Fruit fly (Drosophila melanogaster) whole organism, embryonic: ENCODE results near the gene inaE.

Source experiments
- Ada2b ChIP-seq: fragments of 200-800 bp; sonication (Bioruptor generic); IDR thresholded peaks from 2 replicates; pipeline ENCODE4 v1.3.6; 2022; ENCODE audit warnings: missing biosample characterization, missing genetic modification characterization
- Antp ChIP-seq: fragments of 200-800 bp; sonication (Bioruptor generic); optimal IDR thresholded peaks from 3 replicates; lab custom pipeline; 2016; ENCODE audit warnings: missing biosample characterization, missing genetic modification characterization
- Atf3 ChIP-seq: fragments of 200-800 bp; sonication (Bioruptor generic); optimal IDR thresholded peaks from 3 replicates; lab custom pipeline; 2016; ENCODE audit warnings: missing biosample characterization, missing genetic modification characterization
- Bteb2 ChIP-seq: fragments of 200-800 bp; sonication (Bioruptor generic); optimal IDR thresholded peaks from 2 replicates; lab custom pipeline; 2016; ENCODE audit warnings: missing biosample characterization, missing genetic modification characterization
- CG10979 ChIP-seq: fragments of 200-800 bp; sonication (Bioruptor generic); optimal IDR thresholded peaks from 2 replicates; lab custom pipeline; 2018; ENCODE audit warnings: missing biosample characterization, mild to moderate bottlenecking, missing genetic modification characterization, moderate library complexity
- CG11093 ChIP-seq: fragments of 200-800 bp; sonication (Bioruptor generic); IDR thresholded peaks from 3 replicates; pipeline ENCODE4 v1.3.6; 2022; ENCODE audit warnings: missing biosample characterization, missing genetic modification characterization
- CG12071 ChIP-seq: fragments of 200-800 bp; sonication (Bioruptor generic); optimal IDR thresholded peaks from 3 replicates; lab custom pipeline; 2018; ENCODE audit warnings: missing biosample characterization, mild to moderate bottlenecking, missing genetic modification characterization
- CG12155 ChIP-seq: fragments of 200-800 bp; sonication (Bioruptor generic); optimal IDR thresholded peaks from 3 replicates; lab custom pipeline; 2016; ENCODE audit warnings: missing biosample characterization, missing genetic modification characterization
- CG12236 ChIP-seq: fragments of 200-800 bp; sonication (Bioruptor generic); optimal IDR thresholded peaks from 2 replicates; lab custom pipeline; 2016; ENCODE audit warnings: missing biosample characterization, missing genetic modification characterization
- CG15269 ChIP-seq: fragments of 200-800 bp; sonication (Bioruptor generic); optimal IDR thresholded peaks from 2 replicates; lab custom pipeline; 2018; ENCODE audit warnings: missing biosample characterization, mild to moderate bottlenecking, missing genetic modification characterization, moderate library complexity
- CG1603 ChIP-seq: fragments of 200-800 bp; sonication (Bioruptor generic); optimal IDR thresholded peaks from 2 replicates; lab custom pipeline; 2019; ENCODE audit warnings: missing biosample characterization, mild to moderate bottlenecking, missing genetic modification characterization, moderate library complexity
- CG17385 ChIP-seq: fragments of 200-800 bp; sonication (Bioruptor generic); optimal IDR thresholded peaks from 3 replicates; lab custom pipeline; 2018; ENCODE audit warnings: missing biosample characterization, mild to moderate bottlenecking, missing genetic modification characterization
- CG18262 ChIP-seq: fragments of 200-800 bp; optimal IDR thresholded peaks from 3 replicates; lab custom pipeline; 2019; ENCODE audit warnings: missing biosample characterization, mild to moderate bottlenecking, missing genetic modification characterization, moderate library complexity
- CG18619 ChIP-seq: fragments of 200-800 bp; sonication (Bioruptor generic); optimal IDR thresholded peaks from 3 replicates; lab custom pipeline; 2017; ENCODE audit warnings: missing biosample characterization, mild to moderate bottlenecking, missing genetic modification characterization
- CG2199 ChIP-seq: fragments of 200-800 bp; sonication (Bioruptor generic); IDR thresholded peaks from 3 replicates; pipeline ENCODE4 v1.3.6; 2022; ENCODE audit warnings: missing biosample characterization, missing genetic modification characterization
- CG31388 ChIP-seq: fragments of 200-800 bp; sonication (Bioruptor generic); optimal IDR thresholded peaks from 2 replicates; lab custom pipeline; 2016; ENCODE audit warnings: missing biosample characterization, missing genetic modification characterization
- CG32767 ChIP-seq: fragments of 200-800 bp; sonication (Bioruptor generic); IDR thresholded peaks from 2 replicates; pipeline ENCODE4 v1.3.6; 2022; ENCODE audit warnings: missing biosample characterization, missing genetic modification characterization
- CG3281 ChIP-seq: fragments of 200-800 bp; sonication (Bioruptor generic); optimal IDR thresholded peaks from 3 replicates; lab custom pipeline; 2017; ENCODE audit warnings: missing biosample characterization, mild to moderate bottlenecking, missing genetic modification characterization
- CG6791 ChIP-seq: fragments of 200-800 bp; sonication (Bioruptor generic); IDR thresholded peaks from 3 replicates; pipeline ENCODE4 v1.3.6; 2022; ENCODE audit warnings: missing biosample characterization, missing genetic modification characterization; ENCODE audit not compliant: partially characterized antibody
- CG8944 ChIP-seq: fragments of 200-800 bp; sonication (Bioruptor generic); optimal IDR thresholded peaks from 3 replicates; lab custom pipeline; 2016; ENCODE audit warnings: missing biosample characterization, missing genetic modification characterization
- CG9215 ChIP-seq: fragments of 200-800 bp; sonication (Bioruptor generic); IDR thresholded peaks from 2 replicates; pipeline ENCODE4 v1.3.6; 2022; ENCODE audit warnings: missing biosample characterization, missing genetic modification characterization
- CHES-1-like ChIP-seq: fragments of 200-800 bp; sonication (Bioruptor generic); optimal IDR thresholded peaks from 2 replicates; lab custom pipeline; 2016; ENCODE audit warnings: missing biosample characterization, missing genetic modification characterization
- Dek ChIP-seq: fragments of 200-800 bp; sonication (Bioruptor generic); optimal IDR thresholded peaks from 3 replicates; lab custom pipeline; 2019; ENCODE audit warnings: missing biosample characterization, mild to moderate bottlenecking, missing genetic modification characterization, moderate library complexity
- ERR ChIP-seq: fragments of 200-800 bp; sonication (Bioruptor generic); optimal IDR thresholded peaks from 2 replicates; lab custom pipeline; 2016; ENCODE audit warnings: missing biosample characterization, missing genetic modification characterization
- Elba2 ChIP-seq: fragments of 200-800 bp; sonication (Bioruptor generic); optimal IDR thresholded peaks from 3 replicates; lab custom pipeline; 2016; ENCODE audit warnings: missing biosample characterization, missing genetic modification characterization
- Gug ChIP-seq: fragments of 200-800 bp; sonication (Bioruptor generic); IDR thresholded peaks from 4 replicates; pipeline ENCODE4 v1.3.6; 2022; ENCODE audit warnings: missing biosample characterization, missing genetic modification characterization
- Mad ChIP-seq: fragments of 200-800 bp; sonication (Bioruptor generic); optimal IDR thresholded peaks from 2 replicates; lab custom pipeline; 2016; ENCODE audit warnings: missing biosample characterization, missing genetic modification characterization
- NfI ChIP-seq: fragments of 200-800 bp; sonication (Bioruptor generic); optimal IDR thresholded peaks from 3 replicates; lab custom pipeline; 2018; ENCODE audit warnings: missing biosample characterization, mild to moderate bottlenecking, missing genetic modification characterization, moderate library complexity
- Vsx1 ChIP-seq: fragments of 200-800 bp; sonication (Bioruptor generic); optimal IDR thresholded peaks from 2 replicates; lab custom pipeline; 2017; ENCODE audit warnings: missing biosample characterization, mild to moderate bottlenecking, missing genetic modification characterization, missing genetic modification reagents
- bcd ChIP-seq: fragments of 200-800 bp; sonication (Bioruptor generic); optimal IDR thresholded peaks from 2 replicates; lab custom pipeline; 2017; ENCODE audit warnings: missing biosample characterization, mild to moderate bottlenecking, missing genetic modification characterization
- chn ChIP-seq: fragments of 200-800 bp; sonication (Bioruptor generic); optimal IDR thresholded peaks from 2 replicates; lab custom pipeline; 2016; ENCODE audit warnings: missing biosample characterization, missing genetic modification characterization
- dati ChIP-seq: fragments of 200-800 bp; sonication (Bioruptor generic); IDR thresholded peaks from 2 replicates; pipeline ENCODE4 v1.3.6; 2022; ENCODE audit warnings: missing biosample characterization, missing genetic modification characterization
- ftz-f1 ChIP-seq: fragments of 200-800 bp; sonication (Bioruptor generic); optimal IDR thresholded peaks from 2 replicates; lab custom pipeline; 2016; ENCODE audit warnings: missing biosample characterization, missing genetic modification characterization
- gce ChIP-seq: fragments of 200-800 bp; sonication (Bioruptor generic); IDR thresholded peaks from 3 replicates; pipeline ENCODE4 v1.3.6; 2022; ENCODE audit warnings: missing biosample characterization, missing genetic modification characterization
- gfzf ChIP-seq: fragments of 200-800 bp; sonication (Bioruptor generic); optimal IDR thresholded peaks from 2 replicates; lab custom pipeline; 2016; ENCODE audit warnings: missing biosample characterization, mild to moderate bottlenecking, missing genetic modification characterization, moderate library complexity
- gsb ChIP-seq: fragments of 200-800 bp; sonication (Bioruptor generic); IDR thresholded peaks from 2 replicates; pipeline ENCODE4 v1.3.6; 2022; ENCODE audit warnings: missing biosample characterization, missing genetic modification characterization
- ham ChIP-seq: fragments of 200-800 bp; sonication (Bioruptor generic); IDR thresholded peaks from 2 replicates; pipeline ENCODE4 v1.3.6; 2022; ENCODE audit warnings: missing biosample characterization, missing genetic modification characterization
- her ChIP-seq: fragments of 200-800 bp; sonication (Bioruptor generic); optimal IDR thresholded peaks from 2 replicates; lab custom pipeline; 2016; ENCODE audit warnings: missing biosample characterization, missing genetic modification characterization
- inv ChIP-seq: fragments of 200-800 bp; sonication (Bioruptor generic); IDR thresholded peaks from 2 replicates; pipeline ENCODE4 v1.3.6; 2022; ENCODE audit warnings: missing biosample characterization, missing genetic modification characterization; ENCODE audit not compliant: partially characterized antibody
- jigr1 ChIP-seq: fragments of 200-800 bp; sonication (Bioruptor generic); IDR thresholded peaks from 3 replicates; pipeline ENCODE4 v1.3.6; 2022; ENCODE audit warnings: missing biosample characterization, missing genetic modification characterization
- jumu ChIP-seq: fragments of 200-800 bp; sonication (Bioruptor generic); optimal IDR thresholded peaks from 3 replicates; lab custom pipeline; 2016; ENCODE audit warnings: missing biosample characterization, missing genetic modification characterization
- maf-S ChIP-seq: fragments of 200-800 bp; sonication (Bioruptor generic); optimal IDR thresholded peaks from 2 replicates; lab custom pipeline; 2016; ENCODE audit warnings: missing biosample characterization, missing genetic modification characterization
- odd ChIP-seq: fragments of 200-800 bp; sonication (Bioruptor generic); optimal IDR thresholded peaks from 2 replicates; lab custom pipeline; 2017; ENCODE audit warnings: missing biosample characterization, mild to moderate bottlenecking, missing genetic modification characterization
- phol ChIP-seq: fragments of 200-800 bp; sonication (Bioruptor generic); optimal IDR thresholded peaks from 3 replicates; lab custom pipeline; 2018; ENCODE audit warnings: missing biosample characterization, mild to moderate bottlenecking, missing genetic modification characterization, moderate library complexity
- pnt ChIP-seq: fragments of 200-800 bp; sonication (Bioruptor generic); optimal IDR thresholded peaks from 3 replicates; lab custom pipeline; 2016; ENCODE audit warnings: missing biosample characterization, missing genetic modification characterization
- seq ChIP-seq: fragments of 200-800 bp; sonication (Bioruptor generic); IDR thresholded peaks from 2 replicates; pipeline ENCODE4 v1.3.6; 2022; ENCODE audit warnings: missing biosample characterization, missing genetic modification characterization
- sim ChIP-seq: fragments of 200-800 bp; sonication (Bioruptor generic); IDR thresholded peaks from 2 replicates; pipeline ENCODE4 v1.3.6; 2022; ENCODE audit warnings: missing biosample characterization, missing genetic modification characterization
- tin ChIP-seq: fragments of 200-800 bp; sonication (Bioruptor generic); optimal IDR thresholded peaks from 3 replicates; lab custom pipeline; 2016; ENCODE audit warnings: missing biosample characterization, missing genetic modification characterization
- vvl ChIP-seq: fragments of 200-800 bp; sonication (Bioruptor generic); IDR thresholded peaks from 2 replicates; pipeline ENCODE4 v1.3.6; 2022; ENCODE audit warnings: missing biosample characterization, missing genetic modification characterization
- yki ChIP-seq: fragments of >200 bp; optimal IDR thresholded peaks from 3 replicates; lab custom pipeline; 2018
- zen ChIP-seq: fragments of 200-800 bp; sonication (Bioruptor generic); optimal IDR thresholded peaks from 3 replicates; lab custom pipeline; 2018; ENCODE audit warnings: missing biosample characterization, mild to moderate bottlenecking, missing genetic modification characterization, moderate library complexity

The inaE gene

DNA sequence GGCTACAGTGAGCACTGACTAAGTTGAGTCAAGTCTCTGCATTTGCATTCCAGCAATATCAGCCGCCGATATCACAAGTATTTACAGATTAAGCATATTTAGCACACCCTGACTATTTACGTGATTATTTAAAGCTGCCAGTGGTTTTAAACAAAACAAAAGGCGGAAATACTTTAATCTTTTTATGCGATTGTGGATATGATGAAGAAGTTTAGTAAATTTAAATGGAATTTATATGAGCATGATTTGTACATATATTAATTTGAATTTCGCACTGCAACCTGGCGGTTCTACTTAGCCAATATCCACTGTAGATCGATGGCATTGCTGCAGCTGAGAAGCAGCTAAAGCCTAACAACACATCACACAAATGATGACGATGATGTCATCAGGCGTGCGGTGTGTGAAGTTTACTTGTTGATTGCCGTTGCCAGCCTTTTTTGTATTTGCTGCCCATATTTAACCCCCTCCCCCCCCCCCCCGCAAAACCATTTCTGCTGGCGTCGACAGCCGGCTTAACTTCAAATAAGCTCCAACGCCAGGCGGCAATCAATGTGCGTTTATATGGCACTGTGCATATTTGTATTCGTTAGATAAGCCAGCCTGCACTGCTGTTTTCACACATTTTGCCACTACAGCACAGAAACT lies 32.1 kb downstream of the inaE start (continued):
- TF ChIP-seq inv (no peak), CG11093 (GFP tag; lab: Robert Waterston, UW) (peak; percentile 63; the same call in 2 of the 3 replicates), CG2199 (GFP tag; lab: Robert Waterston, UW) (no peak), CG6791 (GFP tag; lab: Robert Waterston, UW) (no peak), NfI (peak; percentile 54), chn (GFP tag; lab: Kevin White, UChicago) (peak; percentile 30), yki (no peak), CG31388 (GFP tag; lab: Kevin White, UChicago) (no peak), gce (0 out of 3 replicates have a peak, but pooled peaks have one; percentile 31), CG18619 (GFP tag; lab: Kevin White, UChicago) (peak; percentile 56), CG12236 (GFP tag; lab: Kevin White, UChicago) (peak; percentile 25), ftz-f1 (GFP tag; lab: Kevin White, UChicago) (no peak), Ada2b (GFP tag; lab: Robert Waterston, UW) (peak; percentile 36), CG1603 (peak; percentile 25), gfzf (GFP tag; lab: Kevin White, UChicago) (no peak), CG32767 (GFP tag; lab: Robert Waterston, UW) (0 out of 2 replicates have a peak, but pooled peaks have one; percentile 55), CHES-1-like (GFP tag; lab: Kevin White, UChicago) (peak; percentile 38), CG10979 (tag; lab: Kevin White, UChicago) (peak; percentile 59), CG15269 (tag; lab: Kevin White, UChicago) (peak; percentile 73), CG12071 (GFP tag; lab: Kevin White, UChicago) (no peak), ERR (peak; percentile 47), dati (GFP tag; lab: Robert Waterston, UW) (no peak), Gug (0 out of 4 replicates have a peak, but pooled peaks have one; percentile 43), ham (GFP tag; lab: Robert Waterston, UW) (no peak), CG9215 (GFP tag; lab: Robert Waterston, UW) (peak; percentile 45; the same call in 1 of the 2 replicates), Vsx1 (peak; percentile 34), her (GFP tag; lab: Kevin White, UChicago) (no peak), maf-S (GFP tag; lab: Kevin White, UChicago) (no peak), vvl (GFP tag; lab: Robert Waterston, UW) (peak; percentile 32; the same call in 1 of the 2 replicates), Bteb2 (no peak), gsb (GFP tag; lab: Robert Waterston, UW) (no peak), CG17385 (GFP tag; lab: Kevin White, UChicago) (peak; percentile 46), jumu (GFP tag; lab: Kevin White, UChicago) (peak; percentile 59), seq (GFP tag; lab: Robert Waterston, UW) (0 out of 2 replicates have a peak, but pooled peaks have one; percentile 34), bcd (GFP tag; lab: Kevin White, UChicago) (peak; percentile 62), CG12155 (GFP tag; lab: Kevin White, UChicago) (peak; percentile 12), Elba2 (GFP tag; lab: Kevin White, UChicago) (no peak), jigr1 (GFP tag; lab: Robert Waterston, UW) (no peak; the same call in 2 of the 3 replicates), zen (peak; percentile 9), CG3281 (GFP tag; lab: Kevin White, UChicago) (peak; percentile 61), CG18262 (tag; lab: Kevin White, UChicago) (peak; percentile 71), Atf3 (GFP tag; lab: Kevin White, UChicago) (peak; percentile 31), phol (tag; lab: Kevin White, UChicago) (peak; percentile 71), pnt (peak; percentile 54), Antp (GFP tag; lab: Kevin White, UChicago) (peak; percentile 62), tin (GFP tag; lab: Kevin White, UChicago) (peak; percentile 51), odd (peak; percentile 40), sim (GFP tag; lab: Robert Waterston, UW) (no peak), Mad (GFP tag; lab: Kevin White, UChicago) (peak; percentile 36), CG8944 (GFP tag; lab: Kevin White, UChicago) (peak; percentile 11), Dek (tag; lab: Kevin White, UChicago) (peak; percentile 28)
